Fruit fly (Drosophila melanogaster) whole organism, embryonic: Measurements from ENCODE around the gene Jhbp14.

Experiments used
- Atf-2 ChIP-seq: fragments of 200-800 bp; sonication (Bioruptor generic); optimal IDR thresholded peaks from 2 replicates; lab custom pipeline; 2016; ENCODE audit warnings: missing biosample characterization, missing genetic modification characterization
- Atf3 ChIP-seq: fragments of 200-800 bp; sonication (Bioruptor generic); optimal IDR thresholded peaks from 3 replicates; lab custom pipeline; 2016; ENCODE audit warnings: missing biosample characterization, missing genetic modification characterization
- CG10321 ChIP-seq: fragments of 200-800 bp; sonication (Bioruptor generic); IDR thresholded peaks from 2 replicates; pipeline ENCODE4 v1.3.6; 2022; ENCODE audit warnings: missing biosample characterization, missing genetic modification characterization
- CG10431 ChIP-seq: fragments of 200-800 bp; sonication (Bioruptor generic); optimal IDR thresholded peaks from 3 replicates; lab custom pipeline; 2018; ENCODE audit warnings: missing biosample characterization, mild to moderate bottlenecking, missing genetic modification characterization
- CG15269 ChIP-seq: fragments of 200-800 bp; sonication (Bioruptor generic); optimal IDR thresholded peaks from 2 replicates; lab custom pipeline; 2018; ENCODE audit warnings: missing biosample characterization, mild to moderate bottlenecking, missing genetic modification characterization, moderate library complexity
- CG17912 ChIP-seq: fragments of 200-800 bp; sonication (Bioruptor generic); optimal IDR thresholded peaks from 2 replicates; lab custom pipeline; 2018; ENCODE audit warnings: missing biosample characterization, mild to moderate bottlenecking, missing genetic modification characterization
- CG18262 ChIP-seq: fragments of 200-800 bp; optimal IDR thresholded peaks from 3 replicates; lab custom pipeline; 2019; ENCODE audit warnings: missing biosample characterization, mild to moderate bottlenecking, missing genetic modification characterization, moderate library complexity
- CG1832 ChIP-seq: fragments of 200-800 bp; sonication (Bioruptor generic); optimal IDR thresholded peaks from 2 replicates; lab custom pipeline; 2017; ENCODE audit warnings: missing biosample characterization, mild to moderate bottlenecking, missing genetic modification characterization, inconsistent platforms
- CG2202 ChIP-seq: fragments of 200-800 bp; sonication (Bioruptor generic); optimal IDR thresholded peaks from 2 replicates; lab custom pipeline; 2018; ENCODE audit warnings: missing biosample characterization, mild to moderate bottlenecking, missing genetic modification characterization
- CG32767 ChIP-seq: fragments of 200-800 bp; sonication (Bioruptor generic); IDR thresholded peaks from 2 replicates; pipeline ENCODE4 v1.3.6; 2022; ENCODE audit warnings: missing biosample characterization, missing genetic modification characterization
- CG3726 ChIP-seq: fragments of 200-800 bp; sonication (Bioruptor generic); IDR thresholded peaks from 3 replicates; pipeline ENCODE4, ENCODE4 v1.3.6; 2022; ENCODE audit warnings: missing biosample characterization, missing genetic modification characterization
- CG42726 ChIP-seq: fragments of 200-800 bp; sonication (Bioruptor generic); IDR thresholded peaks from 2 replicates; pipeline ENCODE4 v1.3.6; 2022; ENCODE audit warnings: missing biosample characterization, missing genetic modification characterization; ENCODE audit not compliant: partially characterized antibody
- CG4328 ChIP-seq: fragments of 200-800 bp; sonication (Bioruptor generic); optimal IDR thresholded peaks from 3 replicates; lab custom pipeline; 2017; ENCODE audit warnings: missing biosample characterization, missing genetic modification reagents, missing genetic modification characterization
- CG4404 ChIP-seq: fragments of 200-800 bp; sonication (Bioruptor generic); IDR thresholded peaks from 2 replicates; pipeline ENCODE4 v1.3.6; 2022; ENCODE audit warnings: missing biosample characterization, missing genetic modification characterization
- CG4617 ChIP-seq: fragments of 200-800 bp; sonication (Bioruptor generic); optimal IDR thresholded peaks from 3 replicates; lab custom pipeline; 2016; ENCODE audit warnings: missing biosample characterization, missing genetic modification characterization, borderline replicate concordance
- CG6272 ChIP-seq: fragments of 200-800 bp; sonication (Bioruptor generic); IDR thresholded peaks from 2 replicates; pipeline ENCODE4 v1.3.6; 2022; ENCODE audit warnings: missing biosample characterization, missing genetic modification characterization
- CG6791 ChIP-seq: fragments of 200-800 bp; sonication (Bioruptor generic); IDR thresholded peaks from 3 replicates; pipeline ENCODE4 v1.3.6; 2022; ENCODE audit warnings: missing biosample characterization, missing genetic modification characterization; ENCODE audit not compliant: partially characterized antibody
- CG7271 ChIP-seq: fragments of 200-800 bp; sonication (Bioruptor generic); optimal IDR thresholded peaks from 2 replicates; lab custom pipeline; 2018; ENCODE audit warnings: missing biosample characterization, mild to moderate bottlenecking, missing genetic modification characterization, moderate library complexity
- CG7963 ChIP-seq: fragments of 200-800 bp; sonication (Bioruptor generic); IDR thresholded peaks from 3 replicates; pipeline ENCODE4 v1.3.6; 2022; ENCODE audit warnings: missing biosample characterization, missing genetic modification characterization; ENCODE audit not compliant: partially characterized antibody
- CkIIα-i1 ChIP-seq: fragments of 200-800 bp; sonication (Bioruptor generic); IDR thresholded peaks from 2 replicates; pipeline ENCODE4 v1.3.6; 2022; ENCODE audit warnings: missing biosample characterization, missing genetic modification characterization
- E2f2 ChIP-seq: fragments of 200-800 bp; sonication (Bioruptor generic); IDR thresholded peaks from 2 replicates; pipeline ENCODE4 v1.3.6; 2022; ENCODE audit warnings: missing biosample characterization, missing genetic modification characterization
- ERR ChIP-seq: fragments of 200-800 bp; sonication (Bioruptor generic); optimal IDR thresholded peaks from 2 replicates; lab custom pipeline; 2016; ENCODE audit warnings: missing biosample characterization, missing genetic modification characterization
- Fer3 ChIP-seq: fragments of 200-800 bp; sonication (Bioruptor generic); optimal IDR thresholded peaks from 2 replicates; lab custom pipeline; 2018; ENCODE audit warnings: missing biosample characterization, mild to moderate bottlenecking, missing genetic modification characterization, moderate library complexity
- HmgD ChIP-seq: fragments of 200-800 bp; sonication (Bioruptor generic); optimal IDR thresholded peaks from 3 replicates; lab custom pipeline; 2016; ENCODE audit warnings: missing biosample characterization, missing genetic modification characterization
- Optix ChIP-seq: fragments of 200-800 bp; sonication (Bioruptor generic); IDR thresholded peaks from 3 replicates; pipeline ENCODE4 v1.3.6; 2022; ENCODE audit warnings: missing biosample characterization, missing genetic modification characterization
- PHDP ChIP-seq: fragments of 200-800 bp; sonication (Bioruptor generic); optimal IDR thresholded peaks from 3 replicates; lab custom pipeline; 2018; ENCODE audit warnings: missing biosample characterization, mild to moderate bottlenecking, missing genetic modification characterization, moderate library complexity
- Poxn ChIP-seq: fragments of 200-800 bp; sonication (Bioruptor generic); IDR thresholded peaks from 2 replicates; pipeline ENCODE4 v1.3.6; 2022; ENCODE audit warnings: missing biosample characterization, missing genetic modification characterization
- Tbp ChIP-seq: fragments of >200 bp; optimal IDR thresholded peaks from 2 replicates; lab custom pipeline; 2018; ENCODE audit warnings: missing biosample characterization, missing genetic modification characterization
- az2 ChIP-seq: fragments of 200-800 bp; sonication (Bioruptor generic); optimal IDR thresholded peaks from 3 replicates; lab custom pipeline; 2016; ENCODE audit warnings: missing biosample characterization, missing genetic modification characterization
- cg ChIP-seq: fragments of 200-800 bp; sonication (Bioruptor generic); optimal IDR thresholded peaks from 3 replicates; lab custom pipeline; 2019; ENCODE audit warnings: missing biosample characterization, mild to moderate bottlenecking, missing genetic modification characterization, moderate library complexity
- chm ChIP-seq: fragments of 200-800 bp; sonication (Bioruptor generic); IDR thresholded peaks from 2 replicates; pipeline ENCODE4 v1.3.6; 2022; ENCODE audit warnings: missing biosample characterization, missing genetic modification characterization
- dm ChIP-seq: fragments of 200-800 bp; sonication (Bioruptor generic); optimal IDR thresholded peaks from 3 replicates; lab custom pipeline; 2016; ENCODE audit warnings: missing biosample characterization, missing genetic modification characterization
- esg ChIP-seq: fragments of 200-800 bp; sonication (Bioruptor generic); conservative IDR thresholded peaks from 2 replicates; pipeline ENCODE4 v1.3.6; 2022; ENCODE audit warnings: missing biosample characterization, missing genetic modification characterization
- eve ChIP-seq, 2 experiments: fragments of >200 bp; optimal IDR thresholded peaks; 2 replicates each; lab custom pipeline; 2017; ENCODE audit warnings: missing biosample characterization in 2 of 2, missing genetic modification characterization in 2 of 2
- gem ChIP-seq: fragments of 200-800 bp; sonication (Bioruptor generic); optimal IDR thresholded peaks from 2 replicates; lab custom pipeline; 2019; ENCODE audit warnings: missing biosample characterization, mild to moderate bottlenecking, missing genetic modification characterization, moderate library complexity
- gfzf ChIP-seq: fragments of 200-800 bp; sonication (Bioruptor generic); optimal IDR thresholded peaks from 2 replicates; lab custom pipeline; 2016; ENCODE audit warnings: missing biosample characterization, mild to moderate bottlenecking, missing genetic modification characterization, moderate library complexity
- grn ChIP-seq: fragments of 200-800 bp; sonication (Bioruptor generic); optimal IDR thresholded peaks from 3 replicates; lab custom pipeline; 2017; ENCODE audit warnings: missing biosample characterization, missing genetic modification characterization
- gsb-n ChIP-seq: fragments of 200-800 bp; sonication (Bioruptor generic); optimal IDR thresholded peaks from 3 replicates; lab custom pipeline; 2018; ENCODE audit warnings: missing biosample characterization, mild to moderate bottlenecking, missing genetic modification characterization
- ham ChIP-seq: fragments of 200-800 bp; sonication (Bioruptor generic); IDR thresholded peaks from 2 replicates; pipeline ENCODE4 v1.3.6; 2022; ENCODE audit warnings: missing biosample characterization, missing genetic modification characterization
- hth ChIP-seq: fragments of >200 bp; optimal IDR thresholded peaks from 2 replicates; lab custom pipeline; 2017; ENCODE audit warnings: inconsistent platforms
- maf-S ChIP-seq: fragments of 200-800 bp; sonication (Bioruptor generic); optimal IDR thresholded peaks from 2 replicates; lab custom pipeline; 2016; ENCODE audit warnings: missing biosample characterization, missing genetic modification characterization
- mirr ChIP-seq: fragments of 200-800 bp; sonication (Bioruptor generic); optimal IDR thresholded peaks from 3 replicates; lab custom pipeline; 2018; ENCODE audit warnings: missing biosample characterization, mild to moderate bottlenecking, missing genetic modification characterization
- oc ChIP-seq: fragments of 200-800 bp; sonication (Bioruptor generic); optimal IDR thresholded peaks from 2 replicates; lab custom pipeline; 2018; ENCODE audit warnings: missing biosample characterization, mild to moderate bottlenecking, missing genetic modification characterization, moderate library complexity
- onecut ChIP-seq: fragments of 200-800 bp; sonication (Bioruptor generic); IDR thresholded peaks from 2 replicates; pipeline ENCODE4 v1.3.6; 2022; ENCODE audit warnings: missing biosample characterization, missing genetic modification characterization
- org-1 ChIP-seq: fragments of 200-800 bp; sonication (Bioruptor generic); optimal IDR thresholded peaks from 2 replicates; lab custom pipeline; 2017; ENCODE audit warnings: missing biosample characterization, missing genetic modification characterization
- psq ChIP-seq: fragments of 200-800 bp; sonication (Bioruptor generic); optimal IDR thresholded peaks from 2 replicates; lab custom pipeline; 2017; ENCODE audit warnings: missing biosample characterization, missing genetic modification characterization
- slbo ChIP-seq: fragments of 200-800 bp; sonication (Bioruptor generic); IDR thresholded peaks from 2 replicates; pipeline ENCODE4 v1.3.6; 2022; ENCODE audit warnings: missing biosample characterization, missing genetic modification characterization
- ttk ChIP-seq: fragments of 200-800 bp; sonication (Bioruptor generic); IDR thresholded peaks from 2 replicates; pipeline ENCODE4 v2.1.2; 2022; ENCODE audit warnings: missing biosample characterization, missing genetic modification characterization
- tup ChIP-seq: fragments of 200-800 bp; sonication (Bioruptor generic); optimal IDR thresholded peaks from 2 replicates; lab custom pipeline; 2016; ENCODE audit warnings: missing biosample characterization, mild to moderate bottlenecking, missing genetic modification characterization, moderate library complexity
- wor ChIP-seq: fragments of 200-800 bp; sonication (Bioruptor generic); IDR thresholded peaks from 2 replicates; pipeline ENCODE4 v1.3.6; 2022; ENCODE audit warnings: missing biosample characterization, missing genetic modification characterization
- zfh2 ChIP-seq: fragments of 200-800 bp; sonication (Bioruptor generic); optimal IDR thresholded peaks from 2 replicates; lab custom pipeline; 2016; ENCODE audit warnings: missing biosample characterization, missing genetic modification characterization

Gene Jhbp14

dm6 chr2L:13219281-13220092, 16.8 kb upstream of the Jhbp14 start, which contains the start of the genes CG9426 and mRF1 (continued):
- no peak for TF ChIP-seq CG1832 (GFP tag; lab: Kevin White, UChicago)
- peak; percentile 23; the same call in 1 of the 2 replicates for TF ChIP-seq E2f2 (GFP tag; lab: Robert Waterston, UW)
- TF ChIP-seq ttk (GFP tag; lab: Robert Waterston, UW), result no peak
- TF ChIP-seq tup (GFP tag; lab: Kevin White, UChicago), result no peak
- TF ChIP-seq wor (GFP tag; lab: Robert Waterston, UW), result no peak
- TF ChIP-seq Fer3, result no peak
- TF ChIP-seq cg (GFP tag; lab: Kevin White, UChicago), result peak; percentile 53
- TF ChIP-seq CG4328, result no peak
- no peak for TF ChIP-seq CG10431 (GFP tag; lab: Kevin White, UChicago)
- TF ChIP-seq CG2202 (tag; lab: Kevin White, UChicago), result no peak
- TF ChIP-seq CG7963 (GFP tag; lab: Robert Waterston, UW), result peak; percentile 96
- TF ChIP-seq Tbp, result no peak
- no peak for TF ChIP-seq chm (GFP tag; lab: Robert Waterston, UW)
- TF ChIP-seq gfzf (GFP tag; lab: Kevin White, UChicago), result peak; percentile 49
- TF ChIP-seq CG32767 (GFP tag; lab: Robert Waterston, UW), result peak; percentile 44; the same call in 1 of the 2 replicates
- TF ChIP-seq CG4617 (GFP tag; lab: Kevin White, UChicago), result peak; percentile 93
- no peak for TF ChIP-seq Optix (GFP tag; lab: Robert Waterston, UW)
- TF ChIP-seq hth, result no peak
- TF ChIP-seq ERR (GFP tag; lab: Kevin White, UChicago), result peak; percentile 27
- TF ChIP-seq mirr (GFP tag; lab: Kevin White, UChicago), result no peak
- TF ChIP-seq org-1 (GFP tag; lab: Kevin White, UChicago), result no peak
- no peak for TF ChIP-seq gem (tag; lab: Kevin White, UChicago)
- TF ChIP-seq CG3726 (GFP tag; lab: Robert Waterston, UW), result no peak
- TF ChIP-seq CkIIα-i1 (GFP tag; lab: Robert Waterston, UW), result no peak
- TF ChIP-seq Atf-2 (GFP tag; lab: Kevin White, UChicago), result no peak
- no peak for TF ChIP-seq oc
- no peak for TF ChIP-seq HmgD (GFP tag; lab: Kevin White, UChicago)
- TF ChIP-seq CG17912 (GFP tag; lab: Kevin White, UChicago), result no peak
- no peak for TF ChIP-seq eve (GFP tag; optimal IDR thresholded peaks at IDR 0.05; lab: Kevin White, UChicago)
- TF ChIP-seq zfh2 (GFP tag; lab: Kevin White, UChicago), result peak; percentile 20
- no peak for TF ChIP-seq az2 (GFP tag; lab: Kevin White, UChicago)
- no peak for TF ChIP-seq CG4404 (GFP tag; lab: Robert Waterston, UW)
- TF ChIP-seq CG15269 (tag; lab: Kevin White, UChicago), result no peak
- peak; percentile 15 for TF ChIP-seq CG18262
- no peak for TF ChIP-seq onecut (GFP tag; lab: Robert Waterston, UW)
- no peak for TF ChIP-seq CG7271 (tag; lab: Kevin White, UChicago)
- no peak for TF ChIP-seq psq
- TF ChIP-seq esg (GFP tag; lab: Robert Waterston, UW), result no peak
- peak; percentile 50; the same call in 1 of the 2 replicates for TF ChIP-seq slbo
- TF ChIP-seq CG6272 (GFP tag; lab: Robert Waterston, UW), result peak; percentile 45; the same call in 1 of the 2 replicates
- TF ChIP-seq PHDP (tag; lab: Kevin White, UChicago), result no peak
- TF ChIP-seq CG6791 (GFP tag; lab: Robert Waterston, UW), result peak; percentile 97
- peak; percentile 57 for TF ChIP-seq grn (GFP tag; lab: Kevin White, UChicago)
- no peak for TF ChIP-seq Atf3 (GFP tag; lab: Kevin White, UChicago)
- TF ChIP-seq gsb-n, result no peak
- no peak for TF ChIP-seq CG10321
- no peak for TF ChIP-seq maf-S (GFP tag; lab: Kevin White, UChicago)
- TF ChIP-seq Poxn, result no peak
- peak; percentile 97 for TF ChIP-seq CG42726
- peak; percentile 24 for TF ChIP-seq dm (GFP tag; lab: Kevin White, UChicago)
- no peak for TF ChIP-seq ham (GFP tag; lab: Robert Waterston, UW)
